Worm (Caenorhabditis elegans) whole organism, L4/young adult: ENCODE data around the gene F28C1.3.

Source experiments
- W03F9.2 ChIP-seq: fragments of 150-350 bp; optimal IDR thresholded peaks from 2 replicates; lab custom pipeline; 2014; ENCODE audit warnings: missing biosample characterization, missing genetic modification characterization
- dao-5 ChIP-seq: sonication (generic microtip); optimal IDR thresholded peaks from 2 replicates; lab custom pipeline; 2016; ENCODE audit warnings: missing genotype, missing genetic modification characterization, moderate library complexity, missing compliant biosample characterization
- him-1 ChIP-seq: sonication (generic microtip); optimal IDR thresholded peaks from 2 replicates; lab custom pipeline; 2016; ENCODE audit warnings: missing genotype, missing genetic modification reagents, missing genetic modification characterization, missing compliant biosample characterization

DNA sequence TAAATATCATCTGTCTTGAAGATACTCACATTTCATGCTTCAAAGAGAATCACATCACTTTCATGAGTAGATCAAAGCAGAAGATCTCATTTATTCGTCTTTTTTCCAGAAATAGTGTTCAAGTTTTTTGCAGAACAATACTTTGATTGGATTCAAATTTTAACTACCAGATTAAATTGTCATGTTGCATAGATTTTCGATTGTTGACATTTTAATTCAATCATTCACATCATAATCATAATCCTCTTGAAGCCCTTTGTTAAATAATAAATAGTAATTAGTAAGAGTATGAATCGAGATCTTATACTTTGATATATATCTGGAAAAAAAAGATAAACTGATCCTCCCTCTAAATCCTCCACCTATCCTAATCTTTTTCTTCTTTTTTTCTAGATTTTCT is 40.6 kb upstream of the F28C1.3 start:
- no peak for TF ChIP-seq dao-5 (tag; lab: Kevin White, UChicago)
- TF ChIP-seq W03F9.2 (tag; lab: Kevin White, UChicago), result no peak
- no peak for TF ChIP-seq him-1
